Fruit fly (Drosophila melanogaster) whole organism, wandering third instar larva: Measurements from ENCODE around the gene Tdrd3.

Experiments
- Abd-B ChIP-seq: fragments of >200 bp; optimal IDR thresholded peaks from 2 replicates; lab custom pipeline; 2017; ENCODE audit warnings: missing biosample characterization, missing genetic modification characterization
- CG32264 ChIP-seq: fragments of 200-800 bp; sonication (Bioruptor generic); optimal IDR thresholded peaks from 2 replicates; lab custom pipeline; 2016; ENCODE audit warnings: missing biosample characterization, missing genetic modification characterization
- CG9705 ChIP-seq: fragments of 200-800 bp; sonication (Bioruptor generic); optimal IDR thresholded peaks from 2 replicates; lab custom pipeline; 2018; ENCODE audit warnings: missing biosample characterization, mild to moderate bottlenecking, missing genetic modification characterization
- CrebA ChIP-seq: fragments of 200-800 bp; sonication (Bioruptor generic); optimal IDR thresholded peaks from 2 replicates; lab custom pipeline; 2016; ENCODE audit warnings: missing biosample characterization, mild to moderate bottlenecking, missing genetic modification characterization, borderline replicate concordance
- Dfd ChIP-seq: fragments of >200 bp; optimal IDR thresholded peaks from 2 replicates; lab custom pipeline; 2017; ENCODE audit warnings: missing biosample characterization, missing genetic modification characterization
- Dif ChIP-seq: fragments of 200-275, 200-300 bp; sonication (Bioruptor generic); optimal IDR thresholded peaks from 2 replicates; lab custom pipeline; 2018; ENCODE audit warnings: missing biosample characterization, missing genetic modification characterization; ENCODE audit not compliant: partially characterized antibody
- GATAd ChIP-seq: sonication (Bioruptor generic); optimal IDR thresholded peaks from 2 replicates; lab custom pipeline; 2016; ENCODE audit warnings: missing biosample characterization, missing genetic modification characterization
- HLH106 ChIP-seq: fragments of 200-800 bp; optimal IDR thresholded peaks from 3 replicates; lab custom pipeline; 2019; ENCODE audit warnings: missing biosample characterization, mild to moderate bottlenecking, missing genetic modification characterization, moderate library complexity
- Hnf4 ChIP-seq: fragments of 200-800 bp; sonication (Bioruptor generic); optimal IDR thresholded peaks from 2 replicates; lab custom pipeline; 2016; ENCODE audit warnings: missing biosample characterization, mild to moderate bottlenecking, missing genetic modification characterization
- Hr78 ChIP-seq: fragments of >200 bp; optimal IDR thresholded peaks from 2 replicates; lab custom pipeline; 2017; ENCODE audit warnings: missing biosample characterization, missing genetic modification characterization
- Hr83 ChIP-seq: fragments of 200-300 bp; sonication (Bioruptor generic); optimal IDR thresholded peaks from 2 replicates; lab custom pipeline; 2016; ENCODE audit warnings: missing biosample characterization, mild to moderate bottlenecking, missing genetic modification characterization, moderate library complexity; ENCODE audit not compliant: poor library complexity, severe bottlenecking
- Jra ChIP-seq: sonication (Bioruptor generic); optimal IDR thresholded peaks from 2 replicates; lab custom pipeline; 2016; ENCODE audit warnings: missing biosample characterization, missing genetic modification characterization
- Mio ChIP-seq: sonication (Bioruptor generic); optimal IDR thresholded peaks from 2 replicates; lab custom pipeline; 2016; ENCODE audit warnings: missing biosample characterization, missing genetic modification characterization
- Myc ChIP-seq: fragments of >200 bp; optimal IDR thresholded peaks from 2 replicates; lab custom pipeline; 2017
- N ChIP-seq: fragments of >200 bp; optimal IDR thresholded peaks from 2 replicates; lab custom pipeline; 2018; ENCODE audit warnings: missing biosample characterization, missing external identifiers, missing genetic modification characterization
- OdsH ChIP-seq: fragments of 200-800 bp; sonication (Bioruptor generic); optimal IDR thresholded peaks from 2 replicates; lab custom pipeline; 2016; ENCODE audit warnings: missing biosample characterization, mild to moderate bottlenecking, missing genetic modification characterization
- Rel ChIP-seq, 2 experiments: fragments of 200-800 bp; sonication (Bioruptor generic) in 1 of 2; optimal IDR thresholded peaks; 2 replicates in 1 of 2; 3 replicates in 1 of 2; lab custom pipeline; 2016 to 2019; ENCODE audit warnings: mild to moderate bottlenecking in 2 of 2, missing biosample characterization in 2 of 2, missing genetic modification characterization in 2 of 2, moderate library complexity in 1 of 2
- Sp1 ChIP-seq: fragments of 200-800 bp; sonication (Bioruptor generic); optimal IDR thresholded peaks from 3 replicates; lab custom pipeline; 2019; ENCODE audit warnings: missing biosample characterization, mild to moderate bottlenecking, missing genetic modification characterization, moderate library complexity
- Vsx2 ChIP-seq: fragments of 200-300, 225-300 bp; sonication (Bioruptor generic); optimal IDR thresholded peaks from 2 replicates; lab custom pipeline; 2018; ENCODE audit warnings: missing biosample characterization, missing genetic modification characterization; ENCODE audit not compliant: partially characterized antibody
- br ChIP-seq: fragments of 200-800 bp; sonication (Bioruptor generic); optimal IDR thresholded peaks from 2 replicates; lab custom pipeline; 2016; ENCODE audit warnings: missing biosample characterization, missing genetic modification characterization
- brk ChIP-seq: fragments of 200-800 bp; sonication (Bioruptor generic); optimal IDR thresholded peaks from 2 replicates; lab custom pipeline; 2016; ENCODE audit warnings: missing biosample characterization, mild to moderate bottlenecking, missing genetic modification characterization
- dl ChIP-seq, 2 experiments: fragments of 175-275, 200-275 bp in 1 of 2; fragments of 200-275 bp in 1 of 2; sonication (Bioruptor generic); optimal IDR thresholded peaks; lab custom pipeline; 2018; ENCODE audit warnings: mild to moderate bottlenecking in 2 of 2, missing biosample characterization in 2 of 2, missing genetic modification characterization in 2 of 2, moderate library complexity in 2 of 2; ENCODE audit not compliant: partially characterized antibody in 2 of 2, insufficient read depth in 1 of 2
- dmrt93B ChIP-seq: fragments of 200-800 bp; sonication (Bioruptor generic); optimal IDR thresholded peaks from 2 replicates; lab custom pipeline; 2018; ENCODE audit warnings: missing biosample characterization, mild to moderate bottlenecking, missing genetic modification characterization
- dsf ChIP-seq: sonication (Bioruptor generic); optimal IDR thresholded peaks from 2 replicates; lab custom pipeline; 2016; ENCODE audit warnings: missing biosample characterization, missing genetic modification characterization, borderline replicate concordance
- ey ChIP-seq: fragments of 200-800 bp; sonication (Bioruptor generic); optimal IDR thresholded peaks from 2 replicates; lab custom pipeline; 2016; ENCODE audit warnings: missing biosample characterization, missing genetic modification characterization
- foxo ChIP-seq, 2 experiments: fragments of 200-800 bp; sonication (Bioruptor generic); optimal IDR thresholded peaks; 2 replicates in 1 of 2; 3 replicates in 1 of 2; lab custom pipeline; 2016 to 2017; ENCODE audit warnings: missing biosample characterization in 2 of 2, missing genetic modification characterization in 2 of 2
- fru ChIP-seq: fragments of 200-800 bp; sonication (Bioruptor generic); optimal IDR thresholded peaks from 3 replicates; lab custom pipeline; 2016; ENCODE audit warnings: missing biosample characterization, mild to moderate bottlenecking, missing genetic modification characterization
- h ChIP-seq: fragments of 200-800 bp; sonication (Bioruptor generic); optimal IDR thresholded peaks from 3 replicates; lab custom pipeline; 2016; ENCODE audit warnings: missing biosample characterization, mild to moderate bottlenecking, missing genetic modification characterization
- jim ChIP-seq: fragments of 175-275, 200-325 bp; sonication (Bioruptor generic); optimal IDR thresholded peaks from 2 replicates; lab custom pipeline; 2016; ENCODE audit warnings: missing biosample characterization, mild to moderate bottlenecking, missing genetic modification characterization
- lola ChIP-seq: fragments of >200 bp; optimal IDR thresholded peaks from 2 replicates; lab custom pipeline; 2017; ENCODE audit warnings: missing biosample characterization, missing genetic modification characterization
- pan ChIP-seq: fragments of >200 bp; optimal IDR thresholded peaks from 2 replicates; lab custom pipeline; 2017
- psq ChIP-seq: fragments of 200-800 bp; sonication (Bioruptor generic); optimal IDR thresholded peaks from 3 replicates; lab custom pipeline; 2017; ENCODE audit warnings: missing biosample characterization, mild to moderate bottlenecking, missing genetic modification characterization, moderate library complexity
- rgr ChIP-seq: fragments of 200-800 bp; sonication (Bioruptor generic); optimal IDR thresholded peaks from 3 replicates; lab custom pipeline; 2016; ENCODE audit warnings: missing biosample characterization, mild to moderate bottlenecking, missing genetic modification characterization
- sage ChIP-seq: fragments of 200-800 bp; sonication (Bioruptor generic); optimal IDR thresholded peaks from 2 replicates; lab custom pipeline; 2016; ENCODE audit warnings: missing biosample characterization, mild to moderate bottlenecking, missing genetic modification characterization
- sv ChIP-seq: fragments of 200-800 bp; sonication (Bioruptor generic); optimal IDR thresholded peaks from 3 replicates; lab custom pipeline; 2016; ENCODE audit warnings: missing biosample characterization, missing genetic modification characterization
- tai ChIP-seq: sonication (Bioruptor generic); optimal IDR thresholded peaks from 2 replicates; lab custom pipeline; 2016; ENCODE audit warnings: missing biosample characterization, missing genetic modification characterization
- usp ChIP-seq: fragments of >200 bp; optimal IDR thresholded peaks from 2 replicates; lab custom pipeline; 2017; ENCODE audit warnings: missing biosample characterization, missing genetic modification characterization
- woc ChIP-seq: sonication (Bioruptor generic); optimal IDR thresholded peaks from 2 replicates; lab custom pipeline; 2016; ENCODE audit warnings: missing biosample characterization, mild to moderate bottlenecking, missing genetic modification characterization

The Tdrd3 gene

dm6 chr3L:14758730-14759096, 27.9 kb upstream of the Tdrd3 start:
- TF ChIP-seq dl (GFP tag; optimal IDR thresholded peaks at IDR 0.05; lab: Kevin White, UChicago; ENCODE audit: insufficient read depth in 1 of 2, partially characterized antibody in 2 of 2) (peak in 1 of 2 experiments; percentile 20), Dif (GFP tag; lab: Kevin White, UChicago) (peak; percentile 28), foxo (GFP tag; optimal IDR thresholded peaks at IDR 0.05; lab: Kevin White, UChicago) (no peak)

dm6 chr3L:14759097-14759795, 27.3 kb upstream of the Tdrd3 start:
- no peak for TF ChIP-seq Vsx2
- TF ChIP-seq rgr (GFP tag; lab: Kevin White, UChicago): peak; percentile 99
- TF ChIP-seq jim (GFP tag; lab: Kevin White, UChicago): peak; percentile 73
- TF ChIP-seq GATAd: peak; percentile 91
- peak; percentile 97 for TF ChIP-seq Hnf4 (GFP tag; lab: Kevin White, UChicago)
- no peak for TF ChIP-seq Abd-B
- TF ChIP-seq sv (GFP tag; lab: Kevin White, UChicago): peak; percentile 99
- TF ChIP-seq Jra: peak; percentile 97
- TF ChIP-seq CrebA (GFP tag; lab: Kevin White, UChicago): peak; percentile 95
- peak; percentile 99 for TF ChIP-seq woc (GFP tag; lab: Kevin White, UChicago)
- peak; percentile 52 for TF ChIP-seq dl (GFP tag; optimal IDR thresholded peaks at IDR 0.05; lab: Kevin White, UChicago; ENCODE audit: insufficient read depth in 1 of 2, partially characterized antibody in 2 of 2)
- TF ChIP-seq Rel (GFP tag; optimal IDR thresholded peaks at IDR 0.05; lab: Kevin White, UChicago): peak; percentile 95
- peak; percentile 96 for TF ChIP-seq Rel (tag; optimal IDR thresholded peaks at IDR 0.05; lab: Kevin White, UChicago)
- peak; percentile 95 for TF ChIP-seq CG32264
- peak; percentile 95 for TF ChIP-seq brk (GFP tag; lab: Kevin White, UChicago)
- TF ChIP-seq HLH106 (tag; lab: Kevin White, UChicago): peak; percentile 100
- TF ChIP-seq fru: peak; percentile 99
- TF ChIP-seq dmrt93B (GFP tag; lab: Kevin White, UChicago): peak; percentile 99
- TF ChIP-seq h (GFP tag; lab: Kevin White, UChicago): peak; percentile 99
- peak; percentile 93 for TF ChIP-seq dsf (GFP tag; lab: Kevin White, UChicago)
- TF ChIP-seq tai (GFP tag; lab: Kevin White, UChicago): peak; percentile 98
- TF ChIP-seq psq (GFP tag; lab: Kevin White, UChicago): peak; percentile 99
- no peak for TF ChIP-seq Hr78
- peak; percentile 92 for TF ChIP-seq Mio (GFP tag; lab: Kevin White, UChicago)
- peak; percentile 32 for TF ChIP-seq Dif (GFP tag; lab: Kevin White, UChicago)
- peak; percentile 99 for TF ChIP-seq br
- TF ChIP-seq ey (GFP tag; lab: Kevin White, UChicago): peak; percentile 99
- no peak for TF ChIP-seq pan (lab: Kevin White, UChicago)
- TF ChIP-seq Dfd (GFP tag; lab: Kevin White, UChicago): peak; percentile 98
- TF ChIP-seq Sp1: peak; percentile 99
- TF ChIP-seq usp (GFP tag; lab: Kevin White, UChicago): peak; percentile 22
- TF ChIP-seq Myc (lab: Kevin White, UChicago): no peak
- TF ChIP-seq lola: no peak
- peak; percentile 90 to 100 for TF ChIP-seq foxo (GFP tag; optimal IDR thresholded peaks at IDR 0.05; lab: Kevin White, UChicago)
- peak; percentile 99 for TF ChIP-seq sage (GFP tag; lab: Kevin White, UChicago)
- peak; percentile 99 for TF ChIP-seq OdsH (GFP tag; lab: Kevin White, UChicago)
- no peak for TF ChIP-seq Hr83 (GFP tag; lab: Kevin White, UChicago)
- TF ChIP-seq CG9705 (GFP tag; lab: Kevin White, UChicago): peak; percentile 99
- no peak for TF ChIP-seq N (GFP tag; lab: Kevin White, UChicago)
